Worm (Caenorhabditis elegans): Measurements from ENCODE around the gene prx-6.
A peak's percentile ranks its signal among the peaks of the same experiment; 100 is the strongest.

DNA sequence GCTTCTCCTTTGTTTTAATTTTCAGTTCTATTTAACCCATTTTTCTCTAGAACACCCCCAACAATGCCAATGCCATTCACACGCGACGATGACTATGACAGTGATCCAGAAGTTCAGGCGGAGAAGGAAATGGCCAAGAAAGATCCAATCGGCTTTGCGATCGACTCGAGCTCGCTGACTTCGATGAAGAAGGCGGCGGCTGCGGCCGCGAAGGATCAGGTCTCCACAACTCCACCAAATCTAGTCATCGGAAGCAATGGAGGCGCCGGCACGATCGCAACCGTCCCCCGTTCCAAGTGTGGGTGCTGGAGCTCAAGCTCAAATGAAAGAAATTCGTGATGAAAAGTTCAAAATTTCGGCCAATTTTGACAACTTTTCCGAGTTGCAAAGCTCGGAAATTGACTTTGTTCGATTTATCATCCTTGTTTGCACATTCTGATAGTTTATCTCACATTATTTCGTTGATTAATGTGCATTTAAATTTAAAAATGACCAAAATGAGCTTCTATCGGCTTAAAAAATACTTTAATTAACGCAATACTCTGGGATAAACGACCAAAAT is 31.9 kb downstream of the prx-6 start, which contains the start of gene K03B4.2:
- TF ChIP-seq nhr-67 (tag; optimal IDR thresholded peaks at IDR 0.05) (no peak), pha-4 (tag; optimal IDR thresholded peaks at IDR 0.05) (no peak), ama-1 (optimal IDR thresholded peaks at IDR 0.05) (peak; percentile 9), snpc-4 (tag; optimal IDR thresholded peaks at IDR 0.05) (no peak), nhr-76 (tag; optimal IDR thresholded peaks at IDR 0.05) (no peak), ztf-11 (tag; optimal IDR thresholded peaks at IDR 0.05) (no peak), lin-39 (tag; optimal IDR thresholded peaks at IDR 0.05) (no peak), tbx-2 (tag; optimal IDR thresholded peaks at IDR 0.05) (no peak), daf-12 (tag; optimal IDR thresholded peaks at IDR 0.05) (no peak)
